Worm (Caenorhabditis elegans): ENCODE measurements around the gene Y42H9AR.2.
A peak's percentile ranks its signal among the peaks of the same experiment; 100 is the strongest.

Y42H9AR.2 gene

DNA sequence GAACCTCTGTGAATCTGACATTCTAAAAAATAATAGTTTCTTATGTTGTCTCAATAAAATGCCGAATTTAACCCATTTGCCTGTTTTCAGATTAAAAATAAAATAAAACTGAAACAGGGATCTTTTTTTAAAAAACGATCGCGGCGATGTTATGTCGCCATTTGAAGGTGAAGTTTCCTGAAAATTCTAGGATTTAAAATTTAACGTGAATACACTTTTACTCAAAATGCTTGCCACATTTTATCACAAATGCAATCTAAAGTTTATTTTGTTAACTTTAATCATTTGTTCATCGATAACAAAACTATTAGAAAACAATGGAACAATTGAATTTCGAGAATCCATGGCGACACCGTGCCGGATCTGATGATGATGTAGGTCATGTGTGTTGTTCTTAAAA is at the start of gene Y42H9AR.2:
Y42H9AR.2 (plus strand) TSS at position 301 of the 400 bp plus-strand sequence.
- no peak for TF ChIP-seq dao-5 (tag; optimal IDR thresholded peaks at IDR 0.05)
- no peak for TF ChIP-seq W03F9.2 (tag; optimal IDR thresholded peaks at IDR 0.05)
- no peak for TF ChIP-seq him-1 (tag; optimal IDR thresholded peaks at IDR 0.05)

DNA sequence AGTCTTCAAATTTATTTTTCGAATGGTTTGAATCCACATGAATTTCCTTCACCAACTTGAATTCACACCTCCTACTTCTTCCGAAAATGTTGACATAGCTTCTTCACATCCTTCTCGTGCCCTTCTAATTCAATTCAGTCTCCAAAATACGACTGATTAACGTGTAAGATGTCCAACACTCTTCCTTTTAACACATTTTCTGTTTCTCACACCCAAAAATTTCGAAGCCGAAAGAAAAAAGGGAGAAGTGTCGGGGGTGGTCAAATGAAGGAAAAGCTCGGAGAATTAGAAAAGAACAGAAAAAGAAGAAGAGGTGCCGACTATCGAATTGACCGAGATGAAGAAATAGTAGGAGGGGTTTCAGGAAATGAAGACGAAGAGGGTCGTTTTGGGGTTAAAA is 47.0 kb upstream of the Y42H9AR.2 start:
- TF ChIP-seq him-1 (tag; optimal IDR thresholded peaks at IDR 0.05) = no peak
- TF ChIP-seq W03F9.2 (tag; optimal IDR thresholded peaks at IDR 0.05) = no peak
- TF ChIP-seq dao-5 (tag; optimal IDR thresholded peaks at IDR 0.05) = no peak

DNA sequence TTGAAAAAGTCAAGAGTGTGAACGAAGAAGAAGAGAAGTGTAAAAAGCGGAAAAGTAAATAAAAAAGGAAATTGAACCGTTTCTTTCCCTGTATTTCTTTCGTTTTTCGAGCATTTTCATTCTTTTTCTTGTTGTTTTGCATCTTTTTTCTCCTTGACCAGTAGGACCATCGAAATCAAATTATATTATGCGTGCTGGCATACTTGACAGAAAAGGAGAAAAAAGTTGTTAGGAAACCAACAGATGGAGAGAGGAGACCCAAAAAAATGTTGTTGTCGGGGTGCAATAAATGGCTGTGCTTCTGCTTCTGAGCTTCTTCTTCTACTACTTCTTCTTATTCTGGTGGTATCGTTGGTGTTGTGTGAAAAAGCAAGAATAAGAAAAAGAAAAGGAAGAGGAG is 45.7 kb upstream of the Y42H9AR.2 start:
- no peak for TF ChIP-seq W03F9.2 (tag; optimal IDR thresholded peaks at IDR 0.05)
- TF ChIP-seq dao-5 (tag; optimal IDR thresholded peaks at IDR 0.05) = no peak
- TF ChIP-seq him-1 (tag; optimal IDR thresholded peaks at IDR 0.05) = no peak

DNA sequence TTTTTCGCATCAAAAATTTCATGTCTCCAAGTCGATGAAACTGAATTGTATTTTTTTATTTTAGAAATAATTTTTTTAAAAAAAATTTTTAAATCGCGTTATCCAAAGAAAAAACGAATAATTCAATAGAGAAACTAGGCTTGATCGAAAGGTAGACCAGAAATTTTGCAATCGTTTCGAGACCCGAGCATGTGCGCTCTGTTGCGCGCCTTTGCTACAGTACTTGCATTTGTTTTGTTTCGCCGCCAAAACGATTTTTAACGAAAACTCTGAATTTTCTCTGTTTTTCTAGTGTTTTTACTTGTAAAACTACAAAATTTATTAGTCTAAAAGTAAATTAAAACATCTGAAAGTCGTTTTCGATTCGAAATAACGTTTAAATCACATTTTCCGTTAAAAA is 38.4 kb upstream of the Y42H9AR.2 start:
- TF ChIP-seq W03F9.2 (tag; optimal IDR thresholded peaks at IDR 0.05) (no peak), dao-5 (tag; optimal IDR thresholded peaks at IDR 0.05) (no peak), him-1 (tag; optimal IDR thresholded peaks at IDR 0.05) (no peak)

DNA sequence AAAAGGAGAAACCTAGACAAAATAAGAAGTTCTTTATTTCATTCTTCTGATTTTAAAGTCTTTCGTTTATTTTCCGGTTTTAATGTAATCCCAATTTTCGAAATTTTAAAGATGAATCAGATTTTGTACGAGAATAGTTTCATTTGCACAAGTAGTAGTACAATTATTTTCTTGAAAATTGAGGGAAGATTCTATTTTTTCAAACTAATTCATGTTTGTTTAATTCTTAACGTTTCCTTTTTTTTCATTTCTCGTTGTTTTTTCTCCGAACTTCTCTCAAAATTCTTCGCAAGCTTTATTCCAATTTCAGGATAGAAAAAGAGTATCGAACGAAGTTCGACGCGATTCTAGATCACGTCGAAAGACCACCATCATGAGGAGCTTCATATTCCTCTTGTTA is 37.3 kb upstream of the Y42H9AR.2 start, which contains the start of gene sax-7:
sax-7 (plus strand) TSS at position 301 of the 400 bp plus-strand sequence.
- TF ChIP-seq W03F9.2 (tag; optimal IDR thresholded peaks at IDR 0.05) = no peak
- no peak for TF ChIP-seq him-1 (tag; optimal IDR thresholded peaks at IDR 0.05)
- no peak for TF ChIP-seq dao-5 (tag; optimal IDR thresholded peaks at IDR 0.05)

DNA sequence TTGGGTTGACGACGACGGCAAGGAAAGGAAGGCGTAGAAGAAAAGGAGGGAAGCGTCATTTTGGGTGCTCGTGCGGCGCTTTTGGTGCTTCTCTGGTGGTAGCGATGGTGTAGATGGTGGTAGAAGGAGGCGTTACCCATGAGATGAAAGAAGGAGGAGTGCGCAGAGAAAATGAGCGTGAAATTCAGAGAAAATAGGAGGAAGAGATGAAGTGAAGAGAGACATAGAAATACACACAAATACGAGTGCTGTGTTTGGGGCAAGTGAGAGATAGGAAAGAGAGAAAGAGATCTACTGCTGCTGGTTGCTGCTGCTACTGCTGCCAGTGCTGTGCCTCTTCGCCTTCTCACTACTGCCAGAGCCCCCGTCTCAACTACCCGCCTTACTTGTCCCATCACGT is 33.1 kb upstream of the Y42H9AR.2 start:
- TF ChIP-seq him-1 (tag; optimal IDR thresholded peaks at IDR 0.05) = peak; percentile 69
- no peak for TF ChIP-seq dao-5 (tag; optimal IDR thresholded peaks at IDR 0.05)

DNA sequence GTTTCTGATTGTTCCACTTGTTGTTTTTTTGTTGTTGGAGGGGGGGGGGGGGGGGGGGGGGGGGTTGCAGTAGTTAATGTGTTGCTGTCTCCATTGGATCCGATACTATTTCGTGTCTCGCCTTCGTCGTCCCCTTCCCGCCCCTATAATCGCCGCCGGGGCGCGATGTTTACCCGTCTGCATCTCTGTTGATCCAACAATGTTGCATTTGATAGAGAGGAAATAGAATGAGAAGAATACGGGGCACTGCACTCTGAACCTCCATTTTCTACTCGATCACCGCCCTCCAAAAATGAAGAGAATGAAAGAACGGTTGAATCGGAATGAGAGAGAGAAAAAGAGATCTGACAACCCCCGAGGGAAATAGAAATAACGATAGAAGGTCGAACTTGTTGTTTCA is 32.0 kb upstream of the Y42H9AR.2 start:
- TF ChIP-seq him-1 (tag; optimal IDR thresholded peaks at IDR 0.05) = no peak
- TF ChIP-seq W03F9.2 (tag; optimal IDR thresholded peaks at IDR 0.05) = no peak
- no peak for TF ChIP-seq dao-5 (tag; optimal IDR thresholded peaks at IDR 0.05)

DNA sequence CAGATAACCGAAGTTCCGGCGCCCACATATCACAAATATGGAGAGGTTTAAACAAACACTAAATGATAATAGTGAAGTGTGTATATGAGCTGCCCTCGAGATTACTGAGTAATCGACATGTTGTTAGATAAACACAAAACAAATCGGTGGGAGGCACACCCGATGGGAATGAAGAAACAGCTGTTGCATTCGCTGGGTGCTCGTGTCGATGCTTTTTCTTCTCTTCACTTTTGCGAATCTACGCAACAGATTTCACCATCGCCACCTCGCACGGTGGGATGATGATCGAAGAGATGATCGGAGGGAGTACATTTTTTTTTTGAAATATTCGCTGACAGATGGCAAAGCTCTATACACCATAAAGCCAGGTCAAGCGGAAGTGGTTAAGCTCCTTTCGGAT is 31.4 kb upstream of the Y42H9AR.2 start:
- TF ChIP-seq him-1 (tag; optimal IDR thresholded peaks at IDR 0.05) = no peak
- TF ChIP-seq dao-5 (tag; optimal IDR thresholded peaks at IDR 0.05) = no peak
- no peak for TF ChIP-seq W03F9.2 (tag; optimal IDR thresholded peaks at IDR 0.05)

DNA sequence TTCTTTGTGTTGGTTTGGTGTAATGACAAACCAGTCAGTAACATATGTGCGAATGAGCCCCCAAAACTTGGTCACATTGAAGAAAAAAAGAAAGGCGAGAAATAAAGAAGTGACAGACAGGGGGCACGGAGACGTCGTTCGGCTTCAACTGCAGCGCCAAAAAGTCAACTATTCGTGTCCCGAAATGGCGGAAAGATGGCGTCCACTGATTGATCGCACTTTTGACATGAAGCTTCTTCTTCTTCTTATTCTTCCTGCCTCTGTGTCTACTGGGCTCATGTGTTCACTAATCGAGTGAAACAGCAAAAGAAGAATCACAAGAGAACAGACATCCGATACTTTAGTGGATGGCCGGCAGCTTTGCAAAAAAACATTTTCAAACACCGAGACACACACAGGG is 30.6 kb upstream of the Y42H9AR.2 start:
- no peak for TF ChIP-seq W03F9.2 (tag; optimal IDR thresholded peaks at IDR 0.05)
- no peak for TF ChIP-seq him-1 (tag; optimal IDR thresholded peaks at IDR 0.05)
- TF ChIP-seq dao-5 (tag; optimal IDR thresholded peaks at IDR 0.05) = no peak

DNA sequence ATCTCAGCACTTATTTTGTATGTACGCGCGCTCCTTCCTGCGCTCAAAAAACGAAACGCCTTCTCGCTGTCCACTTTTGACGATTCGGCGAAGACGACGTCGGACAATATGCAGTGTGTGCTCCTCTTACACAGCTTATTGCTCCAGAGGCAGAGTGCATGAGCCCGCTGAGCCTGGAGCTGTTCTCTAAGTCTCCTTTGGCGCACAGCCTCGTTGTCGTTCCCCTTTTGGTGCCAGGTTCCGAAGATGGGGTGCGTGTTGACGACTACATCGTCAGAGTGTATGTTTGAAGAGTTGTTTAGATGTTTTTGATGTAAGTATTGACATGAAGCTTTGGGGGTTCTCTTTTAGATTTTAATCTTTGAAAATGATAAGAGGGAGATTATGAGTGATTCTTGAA is 29.4 kb upstream of the Y42H9AR.2 start:
- TF ChIP-seq dao-5 (tag; optimal IDR thresholded peaks at IDR 0.05) = no peak
- no peak for TF ChIP-seq W03F9.2 (tag; optimal IDR thresholded peaks at IDR 0.05)
- TF ChIP-seq him-1 (tag; optimal IDR thresholded peaks at IDR 0.05) = no peak

DNA sequence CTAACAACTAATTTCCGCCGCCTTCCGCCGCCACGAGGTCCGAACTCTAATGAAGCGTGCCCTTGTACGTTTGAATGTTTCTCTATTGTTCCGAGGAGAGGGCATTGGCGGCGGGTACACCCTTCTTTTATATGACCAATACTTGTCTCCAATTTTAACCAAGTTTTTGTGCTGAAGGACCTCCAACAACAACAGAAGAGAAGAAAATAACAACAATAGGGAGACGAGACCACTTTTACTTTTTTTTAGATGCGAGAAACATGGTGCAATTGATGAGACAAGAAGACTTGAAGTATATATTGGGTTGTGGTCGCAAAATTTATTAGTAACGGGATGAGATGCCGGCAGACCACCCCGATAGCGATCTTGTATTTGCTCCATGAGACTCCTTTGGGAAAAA is 28.8 kb upstream of the Y42H9AR.2 start:
- TF ChIP-seq dao-5 (tag; optimal IDR thresholded peaks at IDR 0.05) (no peak), W03F9.2 (tag; optimal IDR thresholded peaks at IDR 0.05) (no peak), him-1 (tag; optimal IDR thresholded peaks at IDR 0.05) (no peak)

DNA sequence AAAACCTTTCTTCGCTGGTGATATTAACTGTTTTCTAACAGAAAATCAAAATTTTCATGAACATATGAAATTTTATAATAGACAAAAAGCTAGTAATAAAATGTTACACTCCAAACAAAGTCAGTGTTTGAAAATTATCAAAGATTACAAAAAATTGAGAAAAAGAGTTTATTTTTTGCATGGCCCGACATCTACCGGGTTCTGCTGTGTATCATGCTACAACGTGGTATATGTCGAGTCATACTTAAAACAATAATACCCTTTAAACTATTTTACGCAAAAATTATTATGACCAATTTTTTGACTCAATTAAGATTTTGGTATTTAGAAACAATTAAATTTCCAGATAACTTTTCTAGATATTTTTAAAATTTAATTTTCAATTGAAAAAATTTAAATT is 24.2 kb upstream of the Y42H9AR.2 start:
- no peak for TF ChIP-seq dao-5 (tag; optimal IDR thresholded peaks at IDR 0.05)
- no peak for TF ChIP-seq W03F9.2 (tag; optimal IDR thresholded peaks at IDR 0.05)
- TF ChIP-seq him-1 (tag; optimal IDR thresholded peaks at IDR 0.05) = no peak

DNA sequence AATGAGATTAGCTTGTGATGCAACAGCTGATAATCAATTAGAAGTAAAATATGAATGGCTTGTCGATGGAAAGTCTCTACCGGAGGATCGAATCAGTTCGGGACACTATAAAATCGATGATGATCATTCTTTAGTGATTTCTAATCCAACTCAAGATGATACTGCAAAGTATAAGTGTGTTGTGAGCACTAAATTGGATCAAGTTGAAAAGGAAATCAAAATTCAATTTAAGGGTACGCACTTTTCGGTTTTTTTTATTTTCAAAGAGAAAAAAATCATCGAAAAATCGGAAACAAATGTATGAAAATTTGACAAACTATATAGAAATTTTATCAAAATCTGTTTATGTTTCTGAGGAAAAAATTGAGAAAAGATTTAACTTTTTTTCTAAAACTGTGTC is 23.2 kb upstream of the Y42H9AR.2 start:
- TF ChIP-seq him-1 (tag; optimal IDR thresholded peaks at IDR 0.05) (no peak), dao-5 (tag; optimal IDR thresholded peaks at IDR 0.05) (no peak), W03F9.2 (tag; optimal IDR thresholded peaks at IDR 0.05) (no peak)

DNA sequence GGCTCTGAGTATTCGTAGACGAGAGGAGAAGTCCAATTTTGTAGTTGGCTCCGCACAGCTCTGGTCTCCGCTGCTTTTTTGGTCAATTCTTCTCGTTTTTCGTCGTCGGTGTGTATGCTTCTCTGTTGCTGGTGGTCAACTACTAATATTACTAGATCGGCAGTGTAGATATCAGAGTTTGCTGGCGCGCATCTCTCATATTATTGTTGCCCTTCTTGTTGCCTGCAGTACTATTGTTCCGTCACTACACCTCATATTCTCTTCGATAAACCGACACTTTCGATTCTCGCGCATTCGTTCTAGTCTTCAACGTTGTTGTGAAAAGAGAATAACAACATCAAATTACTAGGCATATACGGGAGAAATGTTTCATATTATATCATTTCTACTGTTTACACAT is 19.5 kb upstream of the Y42H9AR.2 start:
- TF ChIP-seq W03F9.2 (tag; optimal IDR thresholded peaks at IDR 0.05) (no peak), him-1 (tag; optimal IDR thresholded peaks at IDR 0.05) (no peak), dao-5 (tag; optimal IDR thresholded peaks at IDR 0.05) (no peak)

DNA sequence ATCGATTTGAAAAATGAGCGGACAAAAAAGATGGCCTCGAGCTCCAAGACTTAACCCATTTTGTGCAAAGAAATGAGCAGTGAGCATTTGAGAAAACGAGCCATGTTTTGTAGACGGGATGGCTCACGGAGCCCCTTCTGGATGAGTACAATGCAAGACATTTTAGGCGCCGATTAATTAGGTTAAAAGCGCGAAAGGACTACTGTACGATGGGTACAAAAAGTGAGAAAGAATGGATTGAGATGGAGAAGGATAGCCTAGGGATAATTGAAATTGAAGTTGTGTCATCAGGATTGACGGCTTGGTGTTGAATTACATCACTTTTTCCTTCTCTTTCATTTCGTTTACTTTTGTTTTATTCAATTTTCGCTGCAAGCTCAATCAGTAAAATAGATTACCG is 18.9 kb upstream of the Y42H9AR.2 start:
- TF ChIP-seq W03F9.2 (tag; optimal IDR thresholded peaks at IDR 0.05) (no peak), dao-5 (tag; optimal IDR thresholded peaks at IDR 0.05) (no peak), him-1 (tag; optimal IDR thresholded peaks at IDR 0.05) (no peak)

DNA sequence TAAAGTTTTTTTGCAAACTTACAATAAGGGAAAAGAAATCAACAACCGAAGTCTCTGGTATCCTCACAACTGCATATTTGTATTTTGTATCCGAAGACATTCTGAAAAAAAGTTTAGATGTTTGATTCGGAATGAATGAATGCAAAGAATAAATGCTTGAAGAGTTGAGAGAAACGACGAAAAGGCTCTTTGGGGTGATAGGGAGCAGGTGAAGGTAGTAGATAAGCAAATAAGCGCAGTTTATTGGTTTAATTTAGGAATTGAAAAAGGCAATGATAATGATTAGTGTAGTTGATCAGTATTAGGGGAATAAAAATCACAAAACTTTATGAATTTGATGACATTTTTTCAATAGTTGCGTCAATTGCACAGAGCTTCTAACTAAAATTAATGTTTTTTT is 13.1 kb upstream of the Y42H9AR.2 start, which contains the start of gene nsy-7:
nsy-7 (minus strand) TSS at position 101 of the 400 bp plus-strand sequence.
- TF ChIP-seq dao-5 (tag; optimal IDR thresholded peaks at IDR 0.05) = no peak
- TF ChIP-seq him-1 (tag; optimal IDR thresholded peaks at IDR 0.05) = no peak
- no peak for TF ChIP-seq W03F9.2 (tag; optimal IDR thresholded peaks at IDR 0.05)

All from whole organism, L4/young adult.